Worm (Caenorhabditis elegans): ENCODE data around the gene F58F12.2.

DNA sequence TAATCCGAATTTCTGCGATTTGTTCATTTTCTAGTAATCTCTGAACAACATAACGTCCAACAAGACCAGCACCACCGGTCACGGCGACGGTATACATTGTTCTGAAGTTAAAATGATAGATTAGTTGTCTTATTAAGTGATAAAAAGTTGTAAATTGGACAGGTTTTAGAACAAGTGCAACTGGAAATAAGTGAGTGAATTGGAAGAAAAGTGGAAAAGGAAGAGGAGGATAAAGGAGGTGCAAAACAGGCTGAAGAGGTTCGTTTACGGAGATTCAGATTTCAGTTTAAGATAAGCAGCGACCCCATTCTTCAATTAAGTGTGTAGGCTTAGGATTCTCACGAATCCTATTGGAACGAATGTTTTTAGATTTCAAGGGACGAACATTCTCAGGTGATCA lies 28.9 kb downstream of the F58F12.2 start, which contains the start of gene C32D5.12:
- TF ChIP-seq ceh-34 (tag; optimal IDR thresholded peaks at IDR 0.05) (no peak), hlh-13 (GFP tag; optimal IDR thresholded peaks at IDR 0.05) (no peak), ceh-31 (tag; optimal IDR thresholded peaks at IDR 0.05) (no peak), ama-1 (optimal IDR thresholded peaks at IDR 0.05) (no peak), hlh-30 (tag; optimal IDR thresholded peaks at IDR 0.05; ENCODE audit: insufficient read depth) (no peak), tbx-7 (tag; optimal IDR thresholded peaks at IDR 0.05) (no peak), dve-1 (tag; optimal IDR thresholded peaks at IDR 0.05) (no peak), ceh-45 (GFP tag; IDR thresholded peaks at IDR 0.05) (no peak), ceh-19 (GFP tag; optimal IDR thresholded peaks at IDR 0.05) (no peak), pha-4 (tag; optimal IDR thresholded peaks at IDR 0.05) (no peak), nhr-11 (tag; optimal IDR thresholded peaks at IDR 0.05) (no peak), Y22D7AL.16 (tag; optimal IDR thresholded peaks at IDR 0.05) (no peak)

Measured in whole organism, late embryonic.